Fruit fly (Drosophila melanogaster) whole organism, embryonic: ENCODE results near the gene PolD3.

ENCODE experiments used
- Awh ChIP-seq: fragments of 200-800 bp; sonication (Bioruptor generic); IDR thresholded peaks from 2 replicates; pipeline ENCODE4, ENCODE4 v1.3.6; 2022; ENCODE audit warnings: missing biosample characterization, missing genetic modification characterization
- BEAF-32 ChIP-seq: fragments of 200-800 bp; sonication (Bioruptor generic); optimal IDR thresholded peaks from 3 replicates; lab custom pipeline; 2017; ENCODE audit warnings: missing biosample characterization, missing genetic modification characterization, mild to moderate bottlenecking, moderate library complexity, missing genetic modification reagents
- CG10565 ChIP-seq: fragments of 200-800 bp; sonication (Bioruptor generic); optimal IDR thresholded peaks from 3 replicates; lab custom pipeline; 2016; ENCODE audit warnings: missing biosample characterization, mild to moderate bottlenecking, missing genetic modification characterization
- CG11093 ChIP-seq: fragments of 200-800 bp; sonication (Bioruptor generic); IDR thresholded peaks from 3 replicates; pipeline ENCODE4 v1.3.6; 2022; ENCODE audit warnings: missing biosample characterization, missing genetic modification characterization
- CG11560 ChIP-seq: fragments of 200-800 bp; sonication (Bioruptor generic); IDR thresholded peaks from 3 replicates; pipeline ENCODE4 v1.3.6; 2022; ENCODE audit warnings: missing biosample characterization, missing genetic modification characterization
- CG18011 ChIP-seq: fragments of 200-800 bp; sonication (Bioruptor generic); optimal IDR thresholded peaks from 2 replicates; lab custom pipeline; 2017; ENCODE audit warnings: missing biosample characterization, missing genetic modification characterization, mild to moderate bottlenecking, moderate library complexity, missing genotype
- CG3065 ChIP-seq: fragments of 200-800 bp; sonication (Bioruptor generic); optimal IDR thresholded peaks from 2 replicates; lab custom pipeline; 2016; ENCODE audit warnings: missing biosample characterization, missing genetic modification characterization
- Dfd ChIP-seq, 2 experiments: fragments of >200 bp; optimal IDR thresholded peaks; 2 replicates each; lab custom pipeline; 2017; ENCODE audit warnings: missing biosample characterization in 2 of 2, missing genetic modification characterization in 2 of 2
- hkb ChIP-seq, 2 experiments: fragments of 200-800 bp in 1 of 2; fragments of >200 bp in 1 of 2; sonication (Bioruptor generic) in 1 of 2; IDR thresholded peaks in 1 of 2; optimal IDR thresholded peaks in 1 of 2; 2 replicates each; pipeline versions ENCODE4 v1.3.6 to Lab custom; 2017 to 2022; ENCODE audit warnings: missing biosample characterization in 1 of 2, missing genetic modification characterization in 1 of 2
- tup ChIP-seq: fragments of 200-800 bp; sonication (Bioruptor generic); optimal IDR thresholded peaks from 2 replicates; lab custom pipeline; 2016; ENCODE audit warnings: missing biosample characterization, mild to moderate bottlenecking, missing genetic modification characterization, moderate library complexity
- unpg ChIP-seq: fragments of 200-800 bp; sonication (Bioruptor generic); optimal IDR thresholded peaks from 3 replicates; lab custom pipeline; 2018; ENCODE audit warnings: missing biosample characterization, mild to moderate bottlenecking, missing genetic modification characterization, moderate library complexity

- no peak for TF ChIP-seq CG11093 (GFP tag; lab: Robert Waterston, UW)
- no peak for TF ChIP-seq unpg (GFP tag; lab: Kevin White, UChicago)
- no peak for TF ChIP-seq Awh (GFP tag; lab: Robert Waterston, UW)
- no peak for TF ChIP-seq Dfd (GFP tag; optimal IDR thresholded peaks at IDR 0.05; lab: Kevin White, UChicago)
- no peak for TF ChIP-seq BEAF-32 (GFP tag; lab: Kevin White, UChicago)
- no peak for TF ChIP-seq CG3065 (GFP tag; lab: Kevin White, UChicago)
- TF ChIP-seq hkb (optimal IDR thresholded peaks at IDR 0.05; lab: Kevin White, UChicago), result no peak
- no peak for TF ChIP-seq hkb (GFP tag; IDR thresholded peaks at IDR 0.05; lab: Robert Waterston, UW)
- no peak for TF ChIP-seq CG11560 (tag; lab: Robert Waterston, UW)
- TF ChIP-seq CG10565 (GFP tag; lab: Kevin White, UChicago), result no peak
- no peak for TF ChIP-seq tup (GFP tag; lab: Kevin White, UChicago)
- no peak for TF ChIP-seq CG18011 (GFP tag; lab: Kevin White, UChicago)
Measured at dm6 chr2L:15214922-15215321, 41.2 kb downstream of the PolD3 start, which contains the start of gene CG43230.
